Worm (Caenorhabditis elegans) whole organism, L2 larva: ENCODE data around the gene F54D5.3.
A peak's percentile ranks its signal among the peaks of the same experiment; 100 is the strongest.

ENCODE experiments used
- C34F6.9 ChIP-seq: fragments of 150-350 bp; optimal IDR thresholded peaks from 2 replicates; lab custom pipeline; 2014; ENCODE audit warnings: missing biosample characterization, missing genetic modification characterization
- F13H6.1 ChIP-seq: sonication (generic microtip); optimal IDR thresholded peaks from 2 replicates; lab custom pipeline; 2016; ENCODE audit warnings: missing genetic modification characterization, missing compliant biosample characterization
- Y55F3AM.14 ChIP-seq: fragments of 200-800 bp; sonication (Bioruptor generic); optimal IDR thresholded peaks from 2 replicates; lab custom pipeline; 2018; ENCODE audit warnings: mild to moderate bottlenecking, missing genetic modification characterization, missing compliant biosample characterization
- ZK546.5 ChIP-seq: sonication (generic microtip); optimal IDR thresholded peaks from 2 replicates; lab custom pipeline; 2017; ENCODE audit warnings: missing biosample characterization, missing genetic modification characterization
- alr-1 ChIP-seq: fragments of 150-350 bp; optimal IDR thresholded peaks from 2 replicates; lab custom pipeline; 2014; ENCODE audit warnings: missing biosample characterization, missing genetic modification characterization
- aly-2 ChIP-seq: fragments of 150-350 bp; optimal IDR thresholded peaks from 2 replicates; lab custom pipeline; 2014; ENCODE audit warnings: missing biosample characterization, missing genetic modification characterization
- ama-1 ChIP-seq: fragments of 150-350 bp; optimal IDR thresholded peaks from 2 replicates; lab custom pipeline; 2018; ENCODE audit warnings: inconsistent platforms
- ceh-82 ChIP-seq: fragments of 150-350 bp; optimal IDR thresholded peaks from 2 replicates; lab custom pipeline; 2014; ENCODE audit warnings: missing biosample characterization, missing genetic modification characterization
- dmd-4 ChIP-seq: sonication (generic microtip); optimal IDR thresholded peaks from 2 replicates; lab custom pipeline; 2017; ENCODE audit warnings: missing biosample characterization, missing genetic modification characterization
- egl-27 ChIP-seq: sonication (generic microtip); optimal IDR thresholded peaks from 3 replicates; lab custom pipeline; 2017; ENCODE audit warnings: missing biosample characterization, missing genetic modification reagents, missing genetic modification characterization
- elt-1 ChIP-seq: fragments of 150-350 bp; optimal IDR thresholded peaks from 2 replicates; lab custom pipeline; 2014; ENCODE audit warnings: missing biosample characterization, missing genetic modification characterization
- elt-3 ChIP-seq: sonication (generic microtip); optimal IDR thresholded peaks from 2 replicates; lab custom pipeline; 2017; ENCODE audit warnings: missing biosample characterization, missing genetic modification characterization
- gmeb-1 ChIP-seq: fragments of 150-350 bp; optimal IDR thresholded peaks from 2 replicates; lab custom pipeline; 2014; ENCODE audit warnings: missing biosample characterization, missing genetic modification characterization
- lin-11 ChIP-seq: fragments of 150-350 bp; sonication (generic microtip); optimal IDR thresholded peaks from 2 replicates; lab custom pipeline; 2014; ENCODE audit warnings: missing biosample characterization, missing genetic modification characterization, inconsistent platforms, mixed read lengths
- lsy-2 ChIP-seq, 2 experiments: fragments of 150-350 bp in 1 of 2; sonication (generic microtip) in 1 of 2; optimal IDR thresholded peaks; 2 replicates each; lab custom pipeline; 2014 to 2017; ENCODE audit warnings: missing biosample characterization in 2 of 2, missing genetic modification characterization in 2 of 2
- mab-5 ChIP-seq: fragments of 150-350 bp; optimal IDR thresholded peaks from 2 replicates; lab custom pipeline; 2014; ENCODE audit warnings: missing biosample characterization, missing genetic modification characterization
- mbf-1 ChIP-seq: sonication (generic microtip); optimal IDR thresholded peaks from 2 replicates; lab custom pipeline; 2017; ENCODE audit warnings: missing biosample characterization, missing genetic modification characterization
- mdl-1 ChIP-seq, 2 experiments: fragments of 150-350 bp in 1 of 2; sonication (generic microtip) in 1 of 2; optimal IDR thresholded peaks; 2 replicates each; lab custom pipeline; 2017; ENCODE audit warnings: missing biosample characterization in 2 of 2, missing genetic modification characterization in 2 of 2
- nhr-10 ChIP-seq: sonication (generic microtip); optimal IDR thresholded peaks from 2 replicates; lab custom pipeline; 2017; ENCODE audit warnings: missing biosample characterization, missing genetic modification characterization
- nhr-11 ChIP-seq: fragments of 150-350 bp; optimal IDR thresholded peaks from 2 replicates; lab custom pipeline; 2014; ENCODE audit warnings: missing biosample characterization, missing genetic modification characterization
- nhr-12 ChIP-seq: fragments of 150-350 bp; optimal IDR thresholded peaks from 2 replicates; lab custom pipeline; 2014; ENCODE audit warnings: missing biosample characterization, missing genetic modification characterization
- nhr-21 ChIP-seq: fragments of 150-350 bp; optimal IDR thresholded peaks from 2 replicates; lab custom pipeline; 2014; ENCODE audit warnings: missing biosample characterization, missing genetic modification characterization
- nhr-23 ChIP-seq: fragments of 150-350 bp; optimal IDR thresholded peaks from 2 replicates; lab custom pipeline; 2014; ENCODE audit warnings: missing biosample characterization, missing genetic modification reagents, missing genetic modification characterization
- nhr-237 ChIP-seq: fragments of 150-350 bp; optimal IDR thresholded peaks from 2 replicates; lab custom pipeline; 2014; ENCODE audit warnings: missing biosample characterization, missing genetic modification characterization
- nhr-25 ChIP-seq: fragments of 150-350 bp; sonication (generic microtip); optimal IDR thresholded peaks from 3 replicates; lab custom pipeline; 2014; ENCODE audit warnings: missing biosample characterization, missing genetic modification characterization
- nhr-6 ChIP-seq: fragments of 150-350 bp; optimal IDR thresholded peaks from 2 replicates; lab custom pipeline; 2014; ENCODE audit warnings: missing biosample characterization, missing genetic modification characterization
- nhr-77 ChIP-seq: fragments of 150-350 bp; optimal IDR thresholded peaks from 2 replicates; lab custom pipeline; 2014; ENCODE audit warnings: missing biosample characterization, missing genetic modification characterization
- peb-1 ChIP-seq: fragments of 150-350 bp; optimal IDR thresholded peaks from 2 replicates; lab custom pipeline; 2014; ENCODE audit warnings: missing biosample characterization, missing genetic modification characterization
- sem-4 ChIP-seq: fragments of 150-350 bp; optimal IDR thresholded peaks from 2 replicates; lab custom pipeline; 2014; ENCODE audit warnings: missing biosample characterization, missing genetic modification reagents, missing genetic modification characterization
- skn-1 ChIP-seq: sonication (generic microtip); optimal IDR thresholded peaks from 2 replicates; lab custom pipeline; 2017; ENCODE audit warnings: missing biosample characterization, missing genetic modification characterization
- sma-3 ChIP-seq: sonication (generic microtip); optimal IDR thresholded peaks from 2 replicates; lab custom pipeline; 2016; ENCODE audit warnings: missing genetic modification reagents, missing genetic modification characterization, missing compliant biosample characterization
- sma-9 ChIP-seq, 2 experiments: fragments of 150-350 bp in 1 of 2; sonication (generic microtip) in 1 of 2; optimal IDR thresholded peaks; 2 replicates each; lab custom pipeline; 2014 to 2016; ENCODE audit warnings: missing genetic modification characterization in 2 of 2, mild to moderate bottlenecking in 1 of 2, missing biosample characterization in 1 of 2, missing compliant biosample characterization in 1 of 2, missing genetic modification reagents in 1 of 2, moderate library complexity in 1 of 2
- snpc-4 ChIP-seq: fragments of 150-350 bp; optimal IDR thresholded peaks from 2 replicates; lab custom pipeline; 2014; ENCODE audit warnings: missing biosample characterization, missing genetic modification characterization
- unc-39 ChIP-seq: fragments of 150-350 bp; optimal IDR thresholded peaks from 2 replicates; lab custom pipeline; 2014; ENCODE audit warnings: missing biosample characterization, missing genetic modification characterization
- unc-55 ChIP-seq: fragments of 150-350 bp; sonication (generic microtip); optimal IDR thresholded peaks from 3 replicates; lab custom pipeline; 2014; ENCODE audit warnings: missing biosample characterization, missing genetic modification reagents, missing genetic modification characterization
- unc-62 ChIP-seq: fragments of 150-350 bp; optimal IDR thresholded peaks from 2 replicates; lab custom pipeline; 2014; ENCODE audit warnings: missing biosample characterization, missing genetic modification reagents, missing genetic modification characterization
- zag-1 ChIP-seq: fragments of 150-350 bp; optimal IDR thresholded peaks from 2 replicates; lab custom pipeline; 2014; ENCODE audit warnings: missing biosample characterization, missing genetic modification characterization
- ztf-11 ChIP-seq: sonication (generic microtip); optimal IDR thresholded peaks from 2 replicates; lab custom pipeline; 2017; ENCODE audit warnings: missing biosample characterization, missing genetic modification characterization
- ztf-4 ChIP-seq: fragments of 150-350 bp; optimal IDR thresholded peaks from 2 replicates; lab custom pipeline; 2014; ENCODE audit warnings: missing biosample characterization, missing genetic modification characterization

The F54D5.3 gene

ce11 chrII:11535429-11535828 is 36.2 kb upstream of the F54D5.3 start:
- no peak for TF ChIP-seq egl-27 (tag; lab: Kevin White, UChicago)

- TF ChIP-seq nhr-77 (tag; lab: Kevin White, UChicago): no peak
- no peak for TF ChIP-seq elt-1
- TF ChIP-seq lin-11: no peak
- TF ChIP-seq dmd-4 (tag; lab: Kevin White, UChicago): no peak
- TF ChIP-seq ZK546.5 (tag; lab: Kevin White, UChicago): no peak
- TF ChIP-seq peb-1 (tag; lab: Kevin White, UChicago): no peak
- no peak for TF ChIP-seq unc-39 (tag; lab: Kevin White, UChicago)
- TF ChIP-seq nhr-25: no peak
- TF ChIP-seq nhr-12 (tag; lab: Kevin White, UChicago): no peak
- TF ChIP-seq, all 48 proteins: peak for 0
Measured at ce11 chrII:11535924-11536323, 35.7 kb upstream of the F54D5.3 start.

ce11 chrII:11536505-11536904 is 35.1 kb upstream of the F54D5.3 start:
- TF ChIP-seq skn-1 (tag; lab: Kevin White, UChicago): no peak
- TF ChIP-seq aly-2: no peak
- TF ChIP-seq C34F6.9 (tag; lab: Kevin White, UChicago): no peak
- no peak for TF ChIP-seq snpc-4 (tag; lab: Kevin White, UChicago)
- TF ChIP-seq lsy-2 (tag; optimal IDR thresholded peaks at IDR 0.05; lab: Kevin White, UChicago): no peak

- TF ChIP-seq nhr-21 (tag; lab: Kevin White, UChicago) (no peak), lin-11 (no peak), mdl-1 (tag; optimal IDR thresholded peaks at IDR 0.05; lab: Kevin White, UChicago) (no peak), nhr-77 (tag; lab: Kevin White, UChicago) (no peak), nhr-237 (tag; lab: Kevin White, UChicago) (no peak), unc-55 (no peak), egl-27 (tag; lab: Kevin White, UChicago) (no peak), ztf-11 (tag; lab: Kevin White, UChicago) (no peak), unc-62 (no peak), elt-1 (no peak), ztf-4 (tag; lab: Kevin White, UChicago) (no peak), nhr-6 (tag; lab: Kevin White, UChicago) (no peak), dmd-4 (tag; lab: Kevin White, UChicago) (no peak), zag-1 (tag; lab: Kevin White, UChicago) (no peak), ama-1 (lab: Kevin White, UChicago) (no peak), sma-3 (no peak)
Measured at ce11 chrII:11537115-11537514, 34.5 kb upstream of the F54D5.3 start.

- TF ChIP-seq mab-5 (no peak), nhr-11 (tag; lab: Kevin White, UChicago) (no peak), ZK546.5 (tag; lab: Kevin White, UChicago) (no peak), F13H6.1 (no peak), Y55F3AM.14 (no peak), elt-1 (no peak)
Measured at ce11 chrII:11537606-11538016, 34.0 kb upstream of the F54D5.3 start.

ce11 chrII:11538741-11539140 is 32.9 kb upstream of the F54D5.3 start, which contains the start of gene Y62F5A.9:
Gene Y62F5A.9, minus strand, starts transcription at chrII:11538841.
- TF ChIP-seq C34F6.9 (tag; lab: Kevin White, UChicago) (no peak), ceh-82 (tag; lab: Kevin White, UChicago) (no peak), mbf-1 (tag; lab: Kevin White, UChicago) (no peak), F13H6.1 (no peak), ztf-4 (tag; lab: Kevin White, UChicago) (no peak)
- TF ChIP-seq, all 48 proteins: peak for 0

ce11 chrII:11542385-11542784 is 29.2 kb upstream of the F54D5.3 start, which contains the start of gene gtf-2E2:
Gene gtf-2E2, minus strand, starts transcription at chrII:11542495.
- TF ChIP-seq elt-3 (no peak), ama-1 (lab: Kevin White, UChicago) (peak; percentile 11), gmeb-1 (tag; lab: Kevin White, UChicago) (no peak), F13H6.1 (no peak), mab-5 (no peak), nhr-10 (no peak), nhr-6 (tag; lab: Kevin White, UChicago) (no peak), alr-1 (tag; lab: Kevin White, UChicago) (no peak), lsy-2 (tag; optimal IDR thresholded peaks at IDR 0.05; lab: Kevin White, UChicago) (peak in 1 of 2 experiments; percentile 39), unc-62 (no peak), skn-1 (tag; lab: Kevin White, UChicago) (no peak), ceh-82 (tag; lab: Kevin White, UChicago) (no peak), lin-11 (no peak), ztf-4 (tag; lab: Kevin White, UChicago) (no peak), sem-4 (no peak), nhr-25 (no peak), snpc-4 (tag; lab: Kevin White, UChicago) (no peak), sma-3 (no peak), mdl-1 (tag; optimal IDR thresholded peaks at IDR 0.05; lab: Kevin White, UChicago) (no peak), nhr-23 (no peak), dmd-4 (tag; lab: Kevin White, UChicago) (no peak), egl-27 (tag; lab: Kevin White, UChicago) (no peak), elt-1 (no peak), zag-1 (tag; lab: Kevin White, UChicago) (no peak), sma-9 (GFP tag; optimal IDR thresholded peaks at IDR 0.05; lab: Kevin White, UChicago) (no peak), sma-9 (tag; optimal IDR thresholded peaks at IDR 0.05; lab: Kevin White, UChicago) (no peak), nhr-12 (tag; lab: Kevin White, UChicago) (no peak)
